Fruit fly (Drosophila melanogaster) Kc167 (cell line): ENCODE data around the gene CG5107.

Source experiments
- Myc ChIP-seq: fragments of >200 bp; optimal IDR thresholded peaks from 2 replicates; lab custom pipeline; 2017; ENCODE audit warnings: missing external identifiers
- h ChIP-seq: fragments of >200 bp; optimal IDR thresholded peaks from 3 replicates; lab custom pipeline; 2018; ENCODE audit warnings: missing external identifiers
- psq ChIP-seq: fragments of >200 bp; optimal IDR thresholded peaks from 2 replicates; lab custom pipeline; 2017; ENCODE audit warnings: missing external identifiers
- ttk ChIP-seq: sonication (Bioruptor generic); optimal IDR thresholded peaks from 2 replicates; lab custom pipeline; 2017; ENCODE audit warnings: missing external identifiers

dm6 chr3R:25490778-25491664 lies 14.0 kb upstream of the CG5107 start, which contains the start of the genes Gnpat and CG5112:
- TF ChIP-seq psq (lab: Kevin White, UChicago), result no peak
- TF ChIP-seq h (lab: Kevin White, UChicago), result no peak
- no peak for TF ChIP-seq Myc (lab: Kevin White, UChicago)
- no peak for TF ChIP-seq ttk (lab: Kevin White, UChicago)
